Fruit fly (Drosophila melanogaster) whole organism, embryonic: Measurements from ENCODE around the gene CG1273.

Experiments used
- Abd-B ChIP-seq: fragments of 200-800 bp; sonication (Bioruptor generic); optimal IDR thresholded peaks from 2 replicates; lab custom pipeline; 2018; ENCODE audit warnings: missing biosample characterization, mild to moderate bottlenecking, missing genetic modification characterization, moderate library complexity
- Antp ChIP-seq: fragments of 200-800 bp; sonication (Bioruptor generic); optimal IDR thresholded peaks from 3 replicates; lab custom pipeline; 2016; ENCODE audit warnings: missing biosample characterization, missing genetic modification characterization
- Blimp-1 ChIP-seq: fragments of 200-800 bp; sonication (Bioruptor generic); optimal IDR thresholded peaks from 3 replicates; lab custom pipeline; 2018; ENCODE audit warnings: missing biosample characterization, missing genetic modification characterization, mild to moderate bottlenecking, moderate library complexity, missing genetic modification reagents
- BtbVII ChIP-seq: fragments of 200-800 bp; sonication (Bioruptor generic); optimal IDR thresholded peaks from 3 replicates; lab custom pipeline; 2017; ENCODE audit warnings: missing biosample characterization, mild to moderate bottlenecking, missing genetic modification characterization
- CG10321 ChIP-seq: fragments of 200-800 bp; sonication (Bioruptor generic); IDR thresholded peaks from 2 replicates; pipeline ENCODE4 v1.3.6; 2022; ENCODE audit warnings: missing biosample characterization, missing genetic modification characterization
- CG10431 ChIP-seq: fragments of 200-800 bp; sonication (Bioruptor generic); optimal IDR thresholded peaks from 3 replicates; lab custom pipeline; 2018; ENCODE audit warnings: missing biosample characterization, mild to moderate bottlenecking, missing genetic modification characterization
- CG12071 ChIP-seq: fragments of 200-800 bp; sonication (Bioruptor generic); optimal IDR thresholded peaks from 3 replicates; lab custom pipeline; 2018; ENCODE audit warnings: missing biosample characterization, mild to moderate bottlenecking, missing genetic modification characterization
- CG12299 ChIP-seq: fragments of 200-800 bp; sonication (Bioruptor generic); optimal IDR thresholded peaks from 2 replicates; lab custom pipeline; 2018; ENCODE audit warnings: missing biosample characterization, mild to moderate bottlenecking, missing genetic modification characterization
- CG13287 ChIP-seq: fragments of 200-800 bp; sonication (Bioruptor generic); IDR thresholded peaks from 2 replicates; pipeline ENCODE4 v1.3.6; 2022; ENCODE audit warnings: missing biosample characterization, missing genetic modification characterization; ENCODE audit not compliant: partially characterized antibody
- CG14014 ChIP-seq: fragments of 200-800 bp; sonication (Bioruptor generic); IDR thresholded peaks from 2 replicates; pipeline ENCODE4 v1.3.6; 2022; ENCODE audit warnings: missing biosample characterization, missing genetic modification characterization
- CG16779 ChIP-seq: fragments of 200-800 bp; sonication (Bioruptor generic); IDR thresholded peaks from 2 replicates; pipeline ENCODE4 v1.3.6; 2022; ENCODE audit warnings: missing biosample characterization, missing genetic modification characterization
- CG2202 ChIP-seq: fragments of 200-800 bp; sonication (Bioruptor generic); optimal IDR thresholded peaks from 2 replicates; lab custom pipeline; 2018; ENCODE audit warnings: missing biosample characterization, mild to moderate bottlenecking, missing genetic modification characterization
- CG31441 ChIP-seq: fragments of 200-800 bp; sonication (Bioruptor generic); IDR thresholded peaks from 2 replicates; pipeline ENCODE4 v1.3.6; 2022; ENCODE audit warnings: missing biosample characterization, missing genetic modification characterization
- CG32532 ChIP-seq: fragments of 200-800 bp; sonication (Bioruptor generic); IDR thresholded peaks from 2 replicates; pipeline ENCODE4 v1.3.6; 2022; ENCODE audit warnings: missing biosample characterization, missing genetic modification characterization
- CG34224 ChIP-seq: fragments of 200-800 bp; sonication (Bioruptor generic); IDR thresholded peaks from 3 replicates; pipeline ENCODE4 v1.3.6; 2022; ENCODE audit warnings: missing biosample characterization, missing genetic modification characterization; ENCODE audit not compliant: partially characterized antibody
- CG3726 ChIP-seq: fragments of 200-800 bp; sonication (Bioruptor generic); IDR thresholded peaks from 3 replicates; pipeline ENCODE4, ENCODE4 v1.3.6; 2022; ENCODE audit warnings: missing biosample characterization, missing genetic modification characterization
- CG42726 ChIP-seq: fragments of 200-800 bp; sonication (Bioruptor generic); IDR thresholded peaks from 2 replicates; pipeline ENCODE4 v1.3.6; 2022; ENCODE audit warnings: missing biosample characterization, missing genetic modification characterization; ENCODE audit not compliant: partially characterized antibody
- CG4360 ChIP-seq: fragments of 200-800 bp; sonication (Bioruptor generic); IDR thresholded peaks from 2 replicates; pipeline ENCODE4 v1.3.6; 2022; ENCODE audit warnings: missing biosample characterization, missing genetic modification characterization
- CG6683 ChIP-seq: fragments of 200-800 bp; sonication (Bioruptor generic); optimal IDR thresholded peaks from 2 replicates; lab custom pipeline; 2017; ENCODE audit warnings: missing biosample characterization, mild to moderate bottlenecking, missing genetic modification characterization, missing genetic modification reagents
- CG7357 ChIP-seq: fragments of 200-800 bp; sonication (Bioruptor generic); IDR thresholded peaks from 3 replicates; pipeline ENCODE4 v1.3.6; 2022; ENCODE audit warnings: missing biosample characterization, missing genetic modification characterization
- CG7745 ChIP-seq: fragments of 200-800 bp; sonication (Bioruptor generic); optimal IDR thresholded peaks from 2 replicates; lab custom pipeline; 2018; ENCODE audit warnings: missing biosample characterization, mild to moderate bottlenecking, missing genetic modification characterization, moderate library complexity
- CG8290 ChIP-seq, 3 experiments: fragments of 200-800 bp; sonication (Bioruptor generic); optimal IDR thresholded peaks; 2 replicates each; lab custom pipeline; 2016 to 2019; ENCODE audit warnings: missing biosample characterization in 3 of 3, missing genetic modification characterization in 3 of 3, mild to moderate bottlenecking in 2 of 3, moderate library complexity in 1 of 3
- CHES-1-like ChIP-seq: fragments of 200-800 bp; sonication (Bioruptor generic); optimal IDR thresholded peaks from 2 replicates; lab custom pipeline; 2016; ENCODE audit warnings: missing biosample characterization, missing genetic modification characterization
- Deaf1 ChIP-seq: fragments of 200-800 bp; optimal IDR thresholded peaks from 3 replicates; lab custom pipeline; 2019; ENCODE audit warnings: missing biosample characterization, mild to moderate bottlenecking, missing genetic modification characterization, moderate library complexity
- Dp ChIP-seq: fragments of 200-800 bp; sonication (Bioruptor generic); optimal IDR thresholded peaks from 2 replicates; lab custom pipeline; 2018; ENCODE audit warnings: missing biosample characterization, mild to moderate bottlenecking, missing genetic modification characterization, moderate library complexity
- E2f1 ChIP-seq: fragments of 200-800 bp; sonication (Bioruptor generic); IDR thresholded peaks from 2 replicates; pipeline ENCODE4 v1.3.6; 2022; ENCODE audit warnings: missing biosample characterization, missing genetic modification characterization
- Eip74EF ChIP-seq, 2 experiments: fragments of 200-800 bp in 1 of 2; fragments of >200 bp in 1 of 2; sonication (Bioruptor generic) in 1 of 2; optimal IDR thresholded peaks; 2 replicates each; lab custom pipeline; 2017 to 2019; ENCODE audit warnings: missing biosample characterization in 2 of 2, missing genetic modification characterization in 2 of 2, mild to moderate bottlenecking in 1 of 2, moderate library complexity in 1 of 2
- HLH3B ChIP-seq: fragments of 200-800 bp; sonication (Bioruptor generic); IDR thresholded peaks from 2 replicates; pipeline ENCODE4 v1.3.6; 2022; ENCODE audit warnings: missing biosample characterization, missing genetic modification characterization
- HLH4C ChIP-seq: fragments of 200-800 bp; sonication (Bioruptor generic); IDR thresholded peaks from 3 replicates; pipeline ENCODE4 v1.3.6; 2022; ENCODE audit warnings: missing biosample characterization, missing genetic modification characterization; ENCODE audit not compliant: partially characterized antibody
- Hr78 ChIP-seq, 2 experiments: fragments of 200-800 bp in 1 of 2; fragments of >200 bp in 1 of 2; sonication (Bioruptor generic) in 1 of 2; optimal IDR thresholded peaks; 2 replicates each; lab custom pipeline; 2017 to 2019; ENCODE audit warnings: missing biosample characterization in 2 of 2, missing genetic modification characterization in 2 of 2, mild to moderate bottlenecking in 1 of 2, moderate library complexity in 1 of 2
- NK7.1 ChIP-seq: fragments of 200-800 bp; sonication (Bioruptor generic); optimal IDR thresholded peaks from 3 replicates; lab custom pipeline; 2016; ENCODE audit warnings: missing biosample characterization, missing genetic modification characterization
- Oli ChIP-seq: fragments of 200-800 bp; sonication (Bioruptor generic); optimal IDR thresholded peaks from 2 replicates; lab custom pipeline; 2018; ENCODE audit warnings: missing biosample characterization, mild to moderate bottlenecking, missing genetic modification characterization, moderate library complexity
- Opbp ChIP-seq: fragments of 200-800 bp; sonication (Bioruptor generic); IDR thresholded peaks from 3 replicates; pipeline ENCODE4 v1.3.6; 2022; ENCODE audit warnings: missing biosample characterization, missing genetic modification characterization; ENCODE audit not compliant: partially characterized antibody
- abd-A ChIP-seq: fragments of 200-800 bp; sonication (Bioruptor generic); optimal IDR thresholded peaks from 3 replicates; lab custom pipeline; 2019; ENCODE audit warnings: missing biosample characterization, mild to moderate bottlenecking, missing genetic modification characterization, moderate library complexity
- amos ChIP-seq: fragments of 200-800 bp; sonication (Bioruptor generic); IDR thresholded peaks from 2 replicates; pipeline ENCODE4 v1.3.6; 2022; ENCODE audit warnings: missing biosample characterization, missing genetic modification characterization; ENCODE audit not compliant: partially characterized antibody
- btn ChIP-seq: fragments of 200-800 bp; sonication (Bioruptor generic); optimal IDR thresholded peaks from 2 replicates; lab custom pipeline; 2016; ENCODE audit warnings: missing biosample characterization, missing genetic modification characterization
- danr ChIP-seq: fragments of 200-800 bp; sonication (Bioruptor generic); IDR thresholded peaks from 2 replicates; pipeline ENCODE4 v1.3.6; 2022; ENCODE audit warnings: missing biosample characterization, missing genetic modification characterization
- ftz-f1 ChIP-seq: fragments of 200-800 bp; sonication (Bioruptor generic); optimal IDR thresholded peaks from 2 replicates; lab custom pipeline; 2016; ENCODE audit warnings: missing biosample characterization, missing genetic modification characterization
- gsb-n ChIP-seq: fragments of 200-800 bp; sonication (Bioruptor generic); optimal IDR thresholded peaks from 3 replicates; lab custom pipeline; 2018; ENCODE audit warnings: missing biosample characterization, mild to moderate bottlenecking, missing genetic modification characterization
- gt ChIP-seq: fragments of 200-800 bp; sonication (Bioruptor generic); IDR thresholded peaks from 2 replicates; pipeline ENCODE4 v1.3.6; 2022; ENCODE audit warnings: missing biosample characterization, missing genetic modification characterization
- onecut ChIP-seq: fragments of 200-800 bp; sonication (Bioruptor generic); IDR thresholded peaks from 2 replicates; pipeline ENCODE4 v1.3.6; 2022; ENCODE audit warnings: missing biosample characterization, missing genetic modification characterization
- psq ChIP-seq: fragments of 200-800 bp; sonication (Bioruptor generic); optimal IDR thresholded peaks from 2 replicates; lab custom pipeline; 2017; ENCODE audit warnings: missing biosample characterization, missing genetic modification characterization
- rib ChIP-seq: fragments of 200-800 bp; sonication (Bioruptor generic); IDR thresholded peaks from 2 replicates; pipeline ENCODE4 v1.3.6; 2022; ENCODE audit warnings: missing biosample characterization, missing genetic modification characterization
- tgo ChIP-seq: fragments of 200-800 bp; sonication (Bioruptor generic); IDR thresholded peaks from 3 replicates; pipeline ENCODE4 v1.3.6; 2022; ENCODE audit warnings: missing biosample characterization, missing genetic modification characterization
- trem ChIP-seq: fragments of 200-800 bp; optimal IDR thresholded peaks from 3 replicates; lab custom pipeline; 2019; ENCODE audit warnings: missing biosample characterization, mild to moderate bottlenecking, missing genetic modification characterization, moderate library complexity
- ttk ChIP-seq: fragments of 200-800 bp; sonication (Bioruptor generic); IDR thresholded peaks from 2 replicates; pipeline ENCODE4 v2.1.2; 2022; ENCODE audit warnings: missing biosample characterization, missing genetic modification characterization

CG1273 gene

dm6 chr3L:4239442-4240322 lies 23.8 kb upstream of the CG1273 start, which contains the start of gene Sqor (continued):
- TF ChIP-seq CG42726 (GFP tag; lab: Robert Waterston, UW) (no peak), CG32532 (GFP tag; lab: Robert Waterston, UW) (peak; percentile 85), amos (GFP tag; lab: Robert Waterston, UW) (peak; percentile 36; the same call in 1 of the 2 replicates), BtbVII (peak; percentile 90), CG4360 (GFP tag; lab: Robert Waterston, UW) (peak; percentile 41; the same call in 1 of the 2 replicates), psq (GFP tag; lab: Kevin White, UChicago) (peak; percentile 38), CG8290 (GFP tag; optimal IDR thresholded peaks at IDR 0.05; lab: Kevin White, UChicago) (peak; percentile 59), CG8290 (tag; optimal IDR thresholded peaks at IDR 0.05; lab: Kevin White, UChicago) (peak; percentile 34 to 97), CG34224 (GFP tag; lab: Robert Waterston, UW) (no peak), Opbp (GFP tag; lab: Robert Waterston, UW) (no peak), CG12299 (tag; lab: Kevin White, UChicago) (peak; percentile 83), Abd-B (peak; percentile 90), tgo (GFP tag; lab: Robert Waterston, UW) (peak; percentile 77), Hr78 (GFP tag; optimal IDR thresholded peaks at IDR 0.05; lab: Kevin White, UChicago) (peak in 1 of 2 experiments; percentile 50), trem (tag; lab: Kevin White, UChicago) (peak; percentile 30), Blimp-1 (peak; percentile 62), E2f1 (GFP tag; lab: Robert Waterston, UW) (peak; percentile 76), danr (GFP tag; lab: Robert Waterston, UW) (peak; percentile 72), Eip74EF (GFP tag; optimal IDR thresholded peaks at IDR 0.05; lab: Kevin White, UChicago) (peak in 1 of 2 experiments; percentile 70), HLH4C (GFP tag; lab: Robert Waterston, UW) (peak; percentile 16; the same call in 1 of the 3 replicates), Oli (tag; lab: Kevin White, UChicago) (peak; percentile 87), btn (GFP tag; lab: Kevin White, UChicago) (peak; percentile 66), Antp (GFP tag; lab: Kevin White, UChicago) (peak; percentile 91), CG14014 (GFP tag; lab: Robert Waterston, UW) (peak; percentile 80), CG7745 (tag; lab: Kevin White, UChicago) (no peak), Deaf1 (peak; percentile 55), CG10321 (GFP tag; lab: Robert Waterston, UW) (peak; percentile 57; the same call in 1 of the 2 replicates), CG12071 (GFP tag; lab: Kevin White, UChicago) (peak; percentile 76), Dp (GFP tag; lab: Kevin White, UChicago) (peak; percentile 23), CG16779 (GFP tag; lab: Robert Waterston, UW) (peak; percentile 71; the same call in 1 of the 2 replicates), CG3726 (peak; percentile 76; the same call in 2 of the 3 replicates), ftz-f1 (GFP tag; lab: Kevin White, UChicago) (peak; percentile 98), CG2202 (tag; lab: Kevin White, UChicago) (peak; percentile 43), ttk (GFP tag; lab: Robert Waterston, UW) (peak; percentile 65), CG6683 (GFP tag; lab: Kevin White, UChicago) (peak; percentile 60), CHES-1-like (GFP tag; lab: Kevin White, UChicago) (peak; percentile 85), CG7357 (GFP tag; lab: Robert Waterston, UW) (peak; percentile 75), HLH3B (peak; percentile 59), abd-A (tag; lab: Kevin White, UChicago) (no peak), gt (GFP tag; lab: Robert Waterston, UW) (no peak), onecut (peak; percentile 58), gsb-n (tag; lab: Kevin White, UChicago) (peak; percentile 25), NK7.1 (GFP tag; lab: Kevin White, UChicago) (peak; percentile 89), rib (peak; percentile 84), CG13287 (GFP tag; lab: Robert Waterston, UW) (no peak), CG31441 (peak; percentile 76), CG10431 (GFP tag; lab: Kevin White, UChicago) (no peak)
